Worm (Caenorhabditis elegans) whole organism, L4/young adult: ENCODE measurements around the gene M153.3.

Experiments
- W03F9.2 ChIP-seq: fragments of 150-350 bp; optimal IDR thresholded peaks from 2 replicates; lab custom pipeline; 2014; ENCODE audit warnings: missing biosample characterization, missing genetic modification characterization
- dao-5 ChIP-seq: sonication (generic microtip); optimal IDR thresholded peaks from 2 replicates; lab custom pipeline; 2016; ENCODE audit warnings: missing genotype, missing genetic modification characterization, moderate library complexity, missing compliant biosample characterization
- him-1 ChIP-seq: sonication (generic microtip); optimal IDR thresholded peaks from 2 replicates; lab custom pipeline; 2016; ENCODE audit warnings: missing genotype, missing genetic modification reagents, missing genetic modification characterization, missing compliant biosample characterization

DNA sequence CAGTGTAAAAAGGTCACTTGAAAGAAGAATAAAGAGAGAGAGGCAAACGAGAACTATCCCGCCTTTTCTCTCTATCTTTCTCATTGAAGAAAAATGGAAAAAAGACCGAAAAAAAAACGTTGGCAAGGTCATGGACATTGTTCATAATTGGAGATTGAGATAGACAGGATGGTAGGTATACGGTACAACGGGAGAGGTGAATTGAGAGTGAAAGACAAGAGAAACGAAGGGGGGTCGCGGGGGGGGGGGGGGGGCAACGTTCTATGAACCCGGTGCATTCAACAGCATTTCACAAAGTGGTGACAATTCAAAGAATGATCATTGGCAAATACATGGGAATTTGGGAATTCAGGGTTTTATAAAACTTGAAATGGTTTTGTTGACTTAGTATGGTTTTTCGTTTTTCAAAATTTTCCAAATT lies 34.2 kb downstream of the M153.3 start:
- TF ChIP-seq dao-5 (tag; lab: Kevin White, UChicago) (no peak), him-1 (tag; lab: Kevin White, UChicago) (no peak), W03F9.2 (no peak)
